Worm (Caenorhabditis elegans): ENCODE results near the gene sym-2.

- TF ChIP-seq klf-2 (GFP tag; conservative IDR thresholded peaks at IDR 0.05) = no peak
- no peak for TF ChIP-seq ztf-23 (GFP tag; IDR thresholded peaks at IDR 0.05)
- no peak for TF ChIP-seq T22C8.4 (GFP tag; IDR thresholded peaks at IDR 0.05)
- no peak for TF ChIP-seq ztf-29 (GFP tag; IDR thresholded peaks at IDR 0.05)
- no peak for TF ChIP-seq flt-1 (GFP tag; IDR thresholded peaks at IDR 0.05)
- no peak for TF ChIP-seq ref-1 (GFP tag; conservative IDR thresholded peaks at IDR 0.05)
- TF ChIP-seq tab-1 (GFP tag; IDR thresholded peaks at IDR 0.05) = no peak
- TF ChIP-seq med-1 (GFP tag; optimal IDR thresholded peaks at IDR 0.05; ENCODE audit: insufficient read depth) = no peak
Observed at ce11 chrII:9148079-9148478, 40.2 kb downstream of the sym-2 start.

Data from whole organism, midembryonic.